Fruit fly (Drosophila melanogaster) whole organism, embryonic: ENCODE measurements around the gene Bet3.

Source experiments
- Abd-B ChIP-seq: fragments of 200-800 bp; sonication (Bioruptor generic); optimal IDR thresholded peaks from 2 replicates; lab custom pipeline; 2018; ENCODE audit warnings: missing biosample characterization, mild to moderate bottlenecking, missing genetic modification characterization, moderate library complexity
- Adf1 ChIP-seq: fragments of 200-800 bp; sonication (Bioruptor generic); IDR thresholded peaks from 2 replicates; pipeline ENCODE4 v1.3.6; 2022; ENCODE audit warnings: missing biosample characterization, missing genetic modification characterization
- Bdp1 ChIP-seq: fragments of 200-800 bp; sonication (Bioruptor generic); optimal IDR thresholded peaks from 3 replicates; lab custom pipeline; 2016; ENCODE audit warnings: missing biosample characterization, missing genetic modification characterization
- CG10209 ChIP-seq: fragments of 200-800 bp; sonication (Bioruptor generic); optimal IDR thresholded peaks from 3 replicates; lab custom pipeline; 2017; ENCODE audit warnings: missing biosample characterization, mild to moderate bottlenecking, missing genetic modification characterization, missing genetic modification reagents
- CG10274 ChIP-seq: fragments of 200-800 bp; sonication (Bioruptor generic); optimal IDR thresholded peaks from 3 replicates; lab custom pipeline; 2017; ENCODE audit warnings: missing biosample characterization, mild to moderate bottlenecking, missing genetic modification characterization
- CG10462 ChIP-seq: fragments of 200-800 bp; sonication (Bioruptor generic); optimal IDR thresholded peaks from 2 replicates; lab custom pipeline; 2016; ENCODE audit warnings: missing biosample characterization, missing genetic modification characterization
- CG11085 ChIP-seq: fragments of 200-800 bp; sonication (Bioruptor generic); IDR thresholded peaks from 2 replicates; pipeline ENCODE4 v1.3.6; 2022; ENCODE audit warnings: missing biosample characterization, missing genetic modification characterization
- CG11247 ChIP-seq: fragments of 200-800 bp; sonication (Bioruptor generic); IDR thresholded peaks from 2 replicates; pipeline ENCODE4 v1.3.6; 2022; ENCODE audit warnings: missing biosample characterization, missing genetic modification characterization
- CG12299 ChIP-seq: fragments of 200-800 bp; sonication (Bioruptor generic); optimal IDR thresholded peaks from 2 replicates; lab custom pipeline; 2018; ENCODE audit warnings: missing biosample characterization, mild to moderate bottlenecking, missing genetic modification characterization
- CG1529 ChIP-seq: fragments of 200-800 bp; sonication (Bioruptor generic); optimal IDR thresholded peaks from 3 replicates; lab custom pipeline; 2018; ENCODE audit warnings: missing biosample characterization, missing genetic modification characterization
- CG15601 ChIP-seq: fragments of 200-800 bp; sonication (Bioruptor generic); optimal IDR thresholded peaks from 3 replicates; lab custom pipeline; 2019; ENCODE audit warnings: missing biosample characterization, mild to moderate bottlenecking, missing genetic modification characterization, moderate library complexity
- CG1603 ChIP-seq: fragments of 200-800 bp; sonication (Bioruptor generic); optimal IDR thresholded peaks from 2 replicates; lab custom pipeline; 2019; ENCODE audit warnings: missing biosample characterization, mild to moderate bottlenecking, missing genetic modification characterization, moderate library complexity
- CG16779 ChIP-seq: fragments of 200-800 bp; sonication (Bioruptor generic); IDR thresholded peaks from 2 replicates; pipeline ENCODE4 v1.3.6; 2022; ENCODE audit warnings: missing biosample characterization, missing genetic modification characterization
- CG17912 ChIP-seq: fragments of 200-800 bp; sonication (Bioruptor generic); optimal IDR thresholded peaks from 2 replicates; lab custom pipeline; 2018; ENCODE audit warnings: missing biosample characterization, mild to moderate bottlenecking, missing genetic modification characterization
- CG2889 ChIP-seq: fragments of 200-800 bp; sonication (Bioruptor generic); IDR thresholded peaks from 3 replicates; pipeline ENCODE4 v1.3.6; 2022; ENCODE audit warnings: missing biosample characterization, missing genetic modification characterization
- CG30020 ChIP-seq: fragments of 200-800 bp; optimal IDR thresholded peaks from 2 replicates; lab custom pipeline; 2019; ENCODE audit warnings: missing biosample characterization, mild to moderate bottlenecking, missing genetic modification characterization, moderate library complexity
- CG3995 ChIP-seq: fragments of 200-800 bp; sonication (Bioruptor generic); optimal IDR thresholded peaks from 3 replicates; lab custom pipeline; 2016; ENCODE audit warnings: missing biosample characterization, missing genetic modification characterization
- CG4424 ChIP-seq: fragments of 200-800 bp; sonication (Bioruptor generic); optimal IDR thresholded peaks from 3 replicates; lab custom pipeline; 2016; ENCODE audit warnings: missing biosample characterization, missing genetic modification characterization
- CG6654 ChIP-seq: fragments of 200-800 bp; sonication (Bioruptor generic); optimal IDR thresholded peaks from 2 replicates; lab custom pipeline; 2017; ENCODE audit warnings: missing biosample characterization, mild to moderate bottlenecking, missing genetic modification characterization
- CG6854 ChIP-seq: fragments of 200-800 bp; sonication (Bioruptor generic); optimal IDR thresholded peaks from 3 replicates; lab custom pipeline; 2017; ENCODE audit warnings: missing biosample characterization, mild to moderate bottlenecking, missing genetic modification characterization
- CG7271 ChIP-seq: fragments of 200-800 bp; sonication (Bioruptor generic); optimal IDR thresholded peaks from 2 replicates; lab custom pipeline; 2018; ENCODE audit warnings: missing biosample characterization, mild to moderate bottlenecking, missing genetic modification characterization, moderate library complexity
- CG7357 ChIP-seq: fragments of 200-800 bp; sonication (Bioruptor generic); IDR thresholded peaks from 3 replicates; pipeline ENCODE4 v1.3.6; 2022; ENCODE audit warnings: missing biosample characterization, missing genetic modification characterization
- CG7786 ChIP-seq: fragments of 200-800 bp; sonication (Bioruptor generic); optimal IDR thresholded peaks from 2 replicates; lab custom pipeline; 2016; ENCODE audit warnings: missing biosample characterization, missing genetic modification characterization
- CG7928 ChIP-seq: fragments of 200-800 bp; sonication (Bioruptor generic); optimal IDR thresholded peaks from 2 replicates; lab custom pipeline; 2017; ENCODE audit warnings: missing biosample characterization, mild to moderate bottlenecking, missing genetic modification characterization
- Camta ChIP-seq: fragments of 200-800 bp; sonication (Bioruptor generic); optimal IDR thresholded peaks from 2 replicates; lab custom pipeline; 2016; ENCODE audit warnings: missing biosample characterization, missing genetic modification characterization
- Chrac-16 ChIP-seq: fragments of 200-800 bp; sonication (Bioruptor generic); optimal IDR thresholded peaks from 3 replicates; lab custom pipeline; 2016; ENCODE audit warnings: missing biosample characterization, missing genetic modification characterization
- Drgx ChIP-seq: fragments of 200-800 bp; sonication (Bioruptor generic); IDR thresholded peaks from 2 replicates; pipeline ENCODE4 v1.3.6; 2022; ENCODE audit warnings: missing biosample characterization, missing genetic modification characterization
- Gug ChIP-seq: fragments of 200-800 bp; sonication (Bioruptor generic); IDR thresholded peaks from 4 replicates; pipeline ENCODE4 v1.3.6; 2022; ENCODE audit warnings: missing biosample characterization, missing genetic modification characterization
- H2.0 ChIP-seq: fragments of 200-800 bp; sonication (Bioruptor generic); IDR thresholded peaks from 2 replicates; pipeline ENCODE4 v1.3.6; 2022; ENCODE audit warnings: missing biosample characterization, missing genetic modification characterization
- HLHmδ ChIP-seq: fragments of 200-800 bp; sonication (Bioruptor generic); optimal IDR thresholded peaks from 2 replicates; lab custom pipeline; 2018; ENCODE audit warnings: missing biosample characterization, mild to moderate bottlenecking, missing genetic modification characterization, moderate library complexity
- Hey ChIP-seq: fragments of 200-800 bp; sonication (Bioruptor generic); optimal IDR thresholded peaks from 3 replicates; lab custom pipeline; 2018; ENCODE audit warnings: missing biosample characterization, mild to moderate bottlenecking, missing genetic modification characterization
- Jarid2 ChIP-seq: fragments of 200-800 bp; sonication (Bioruptor generic); optimal IDR thresholded peaks from 3 replicates; lab custom pipeline; 2017; ENCODE audit warnings: mild to moderate bottlenecking, missing biosample characterization, missing genetic modification reagents, missing genetic modification characterization
- NfI ChIP-seq: fragments of 200-800 bp; sonication (Bioruptor generic); optimal IDR thresholded peaks from 3 replicates; lab custom pipeline; 2018; ENCODE audit warnings: missing biosample characterization, mild to moderate bottlenecking, missing genetic modification characterization, moderate library complexity
- aop ChIP-seq: fragments of 200-800 bp; sonication (Bioruptor generic); IDR thresholded peaks from 2 replicates; pipeline ENCODE4 v1.3.6; 2022; ENCODE audit warnings: missing biosample characterization, missing genetic modification characterization
- az2 ChIP-seq: fragments of 200-800 bp; sonication (Bioruptor generic); optimal IDR thresholded peaks from 3 replicates; lab custom pipeline; 2016; ENCODE audit warnings: missing biosample characterization, missing genetic modification characterization
- btn ChIP-seq: fragments of 200-800 bp; sonication (Bioruptor generic); optimal IDR thresholded peaks from 2 replicates; lab custom pipeline; 2016; ENCODE audit warnings: missing biosample characterization, missing genetic modification characterization
- cad ChIP-seq: fragments of >200 bp; optimal IDR thresholded peaks from 2 replicates; lab custom pipeline; 2017; ENCODE audit warnings: missing biosample characterization, missing genetic modification characterization
- caup ChIP-seq: fragments of 200-800 bp; sonication (Bioruptor generic); optimal IDR thresholded peaks from 3 replicates; lab custom pipeline; 2017; ENCODE audit warnings: missing biosample characterization, mild to moderate bottlenecking, missing genetic modification characterization, moderate library complexity; ENCODE audit not compliant: severe bottlenecking
- ci ChIP-seq: fragments of 200-800 bp; sonication (Bioruptor generic); IDR thresholded peaks from 3 replicates; pipeline ENCODE4 v1.3.6; 2022; ENCODE audit warnings: missing biosample characterization, missing genetic modification characterization
- gce ChIP-seq: fragments of 200-800 bp; sonication (Bioruptor generic); IDR thresholded peaks from 3 replicates; pipeline ENCODE4 v1.3.6; 2022; ENCODE audit warnings: missing biosample characterization, missing genetic modification characterization
- gfzf ChIP-seq: fragments of 200-800 bp; sonication (Bioruptor generic); optimal IDR thresholded peaks from 2 replicates; lab custom pipeline; 2016; ENCODE audit warnings: missing biosample characterization, mild to moderate bottlenecking, missing genetic modification characterization, moderate library complexity
- h ChIP-seq: fragments of >200 bp; optimal IDR thresholded peaks from 2 replicates; lab custom pipeline; 2017
- ham ChIP-seq: fragments of 200-800 bp; sonication (Bioruptor generic); IDR thresholded peaks from 2 replicates; pipeline ENCODE4 v1.3.6; 2022; ENCODE audit warnings: missing biosample characterization, missing genetic modification characterization
- lab ChIP-seq: fragments of 200-800 bp; sonication (Bioruptor generic); optimal IDR thresholded peaks from 3 replicates; lab custom pipeline; 2017; ENCODE audit warnings: missing biosample characterization, missing genetic modification characterization, mild to moderate bottlenecking, moderate library complexity, missing genetic modification reagents
- nerfin-2 ChIP-seq: fragments of 200-800 bp; sonication (Bioruptor generic); IDR thresholded peaks from 2 replicates; pipeline ENCODE4 v1.3.6; 2022; ENCODE audit warnings: missing biosample characterization, missing genetic modification characterization; ENCODE audit not compliant: partially characterized antibody
- org-1 ChIP-seq: fragments of 200-800 bp; sonication (Bioruptor generic); optimal IDR thresholded peaks from 2 replicates; lab custom pipeline; 2017; ENCODE audit warnings: missing biosample characterization, missing genetic modification characterization
- pho ChIP-seq: fragments of 200-800 bp; sonication (Bioruptor generic); optimal IDR thresholded peaks from 2 replicates; lab custom pipeline; 2016; ENCODE audit warnings: missing biosample characterization, missing genetic modification characterization
- pros ChIP-seq: fragments of 200-800 bp; sonication (Bioruptor generic); optimal IDR thresholded peaks from 3 replicates; lab custom pipeline; 2019; ENCODE audit warnings: missing biosample characterization, mild to moderate bottlenecking, missing genetic modification characterization, moderate library complexity
- pum ChIP-seq: fragments of 200-800 bp; sonication (Bioruptor generic); optimal IDR thresholded peaks from 2 replicates; lab custom pipeline; 2016; ENCODE audit warnings: missing biosample characterization, missing genetic modification characterization
- tin ChIP-seq: fragments of 200-800 bp; sonication (Bioruptor generic); optimal IDR thresholded peaks from 3 replicates; lab custom pipeline; 2016; ENCODE audit warnings: missing biosample characterization, missing genetic modification characterization
- toy ChIP-seq: fragments of 200-800 bp; sonication (Bioruptor generic); IDR thresholded peaks from 2 replicates; pipeline ENCODE4 v1.3.6; 2022; ENCODE audit warnings: missing biosample characterization, missing genetic modification characterization
- wor ChIP-seq: fragments of 200-800 bp; sonication (Bioruptor generic); IDR thresholded peaks from 2 replicates; pipeline ENCODE4 v1.3.6; 2022; ENCODE audit warnings: missing biosample characterization, missing genetic modification characterization

The Bet3 gene

DNA sequence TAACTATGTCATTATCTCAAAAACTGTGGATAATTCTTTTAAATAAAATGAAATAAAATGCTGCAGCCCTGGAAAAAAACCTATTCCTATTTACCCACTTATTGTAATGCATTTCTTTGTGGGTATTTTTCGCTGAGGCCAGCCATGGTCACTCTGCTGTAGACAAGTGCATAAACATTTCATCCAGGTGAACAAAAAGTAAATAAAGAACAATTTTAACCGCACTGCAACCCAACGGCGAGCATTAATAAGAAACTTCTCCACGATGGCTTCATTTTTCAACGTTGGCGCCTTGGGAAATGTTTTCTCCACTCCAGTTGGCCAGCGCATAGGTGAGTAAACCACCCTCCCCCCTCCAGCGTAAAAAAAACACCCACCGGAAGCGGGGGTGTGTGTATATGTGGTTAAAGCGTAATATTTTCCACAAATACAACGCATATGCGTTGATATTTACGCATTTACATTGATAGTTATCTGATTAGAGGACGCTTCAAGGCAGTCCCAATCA lies 4.7 kb upstream of the Bet3 start, which contains the start of gene CG3529 (continued):
- TF ChIP-seq Chrac-16 (peak; percentile 3), CG2889 (GFP tag; lab: Robert Waterston, UW) (no peak), Hey (tag; lab: Kevin White, UChicago) (no peak), toy (GFP tag; lab: Robert Waterston, UW) (no peak), CG6654 (no peak), wor (GFP tag; lab: Robert Waterston, UW) (no peak), nerfin-2 (GFP tag; lab: Robert Waterston, UW) (0 out of 2 replicates have a peak, but pooled peaks have one; percentile 26), CG7786 (GFP tag; lab: Kevin White, UChicago) (peak; percentile 8), CG7357 (GFP tag; lab: Robert Waterston, UW) (no peak), HLHmδ (GFP tag; lab: Kevin White, UChicago) (no peak), ham (GFP tag; lab: Robert Waterston, UW) (no peak), CG16779 (GFP tag; lab: Robert Waterston, UW) (no peak), cad (GFP tag; lab: Kevin White, UChicago) (no peak), CG12299 (tag; lab: Kevin White, UChicago) (no peak), pum (GFP tag; lab: Kevin White, UChicago) (no peak), CG4424 (GFP tag; lab: Kevin White, UChicago) (peak; percentile 16), CG15601 (tag; lab: Kevin White, UChicago) (peak; percentile 45), ci (GFP tag; lab: Robert Waterston, UW) (peak; percentile 54; the same call in 1 of the 3 replicates), az2 (GFP tag; lab: Kevin White, UChicago) (peak; percentile 10), CG3995 (GFP tag; lab: Kevin White, UChicago) (peak; percentile 59), Abd-B (GFP tag; lab: Kevin White, UChicago) (no peak), CG1529 (GFP tag; lab: Kevin White, UChicago) (no peak), org-1 (GFP tag; lab: Kevin White, UChicago) (no peak), btn (no peak), Drgx (GFP tag; lab: Robert Waterston, UW) (no peak), H2.0 (GFP tag; lab: Robert Waterston, UW) (peak; percentile 27; the same call in 1 of the 2 replicates), gce (GFP tag; lab: Robert Waterston, UW) (no peak), CG10209 (peak; percentile 8), CG17912 (GFP tag; lab: Kevin White, UChicago) (no peak), CG30020 (tag; lab: Kevin White, UChicago) (peak; percentile 31), CG10462 (GFP tag; lab: Kevin White, UChicago) (no peak), caup (GFP tag; lab: Kevin White, UChicago) (peak; percentile 53), CG11247 (no peak), CG6854 (GFP tag; lab: Kevin White, UChicago) (peak; percentile 17), Camta (peak; percentile 25), CG10274 (no peak), aop (GFP tag; lab: Robert Waterston, UW) (no peak), lab (GFP tag; lab: Kevin White, UChicago) (peak; percentile 23), Jarid2 (GFP tag; lab: Kevin White, UChicago) (no peak), Adf1 (GFP tag; lab: Robert Waterston, UW) (no peak), Gug (no peak), h (lab: Kevin White, UChicago) (no peak), Bdp1 (GFP tag; lab: Kevin White, UChicago) (peak; percentile 19), CG7271 (tag; lab: Kevin White, UChicago) (no peak), NfI (peak; percentile 40), gfzf (GFP tag; lab: Kevin White, UChicago) (peak; percentile 92), CG7928 (GFP tag; lab: Kevin White, UChicago) (peak; percentile 89), tin (peak; percentile 3), CG1603 (tag; lab: Kevin White, UChicago) (peak; percentile 57), CG11085 (no peak), pros (GFP tag; lab: Kevin White, UChicago) (no peak), pho (no peak)
